Worm (Caenorhabditis elegans) whole organism, L3 larva: ENCODE results near the gene sel-7.

ENCODE experiments used
- ZK546.5 ChIP-seq: sonication (generic microtip); optimal IDR thresholded peaks from 2 replicates; lab custom pipeline; 2017; ENCODE audit warnings: missing biosample characterization, missing genetic modification characterization
- ama-1 ChIP-seq: fragments of 150-350 bp; optimal IDR thresholded peaks from 2 replicates; lab custom pipeline; 2018
- ceh-16 ChIP-seq: sonication (generic microtip); optimal IDR thresholded peaks from 2 replicates; lab custom pipeline; 2017; ENCODE audit warnings: missing biosample characterization, missing genetic modification characterization
- ceh-9 ChIP-seq: sonication (generic microtip); optimal IDR thresholded peaks from 2 replicates; lab custom pipeline; 2018; ENCODE audit warnings: missing biosample characterization, missing genetic modification characterization
- elt-1 ChIP-seq: fragments of 150-350 bp; optimal IDR thresholded peaks from 2 replicates; lab custom pipeline; 2014; ENCODE audit warnings: missing biosample characterization, missing genetic modification characterization
- mml-1 ChIP-seq: fragments of 150-350 bp; sonication (generic microtip); optimal IDR thresholded peaks from 3 replicates; lab custom pipeline; 2014; ENCODE audit warnings: missing biosample characterization, missing genetic modification characterization
- nhr-28 ChIP-seq: fragments of 150-350 bp; optimal IDR thresholded peaks from 2 replicates; lab custom pipeline; 2014; ENCODE audit warnings: missing biosample characterization, missing genetic modification characterization
- sea-2 ChIP-seq: fragments of 150-350 bp; sonication (generic microtip); optimal IDR thresholded peaks from 4 replicates; lab custom pipeline; 2014; ENCODE audit warnings: missing biosample characterization, missing genetic modification reagents, missing genetic modification characterization
- snpc-4 ChIP-seq: fragments of 150-350 bp; optimal IDR thresholded peaks from 2 replicates; lab custom pipeline; 2014; ENCODE audit warnings: missing biosample characterization, missing genetic modification characterization
- tbx-2 ChIP-seq: sonication (generic microtip); optimal IDR thresholded peaks from 2 replicates; lab custom pipeline; 2016; ENCODE audit warnings: mild to moderate bottlenecking, missing genetic modification characterization, missing compliant biosample characterization
- ztf-11 ChIP-seq: fragments of 150-350 bp; optimal IDR thresholded peaks from 2 replicates; lab custom pipeline; 2014; ENCODE audit warnings: missing biosample characterization, missing genetic modification characterization

DNA sequence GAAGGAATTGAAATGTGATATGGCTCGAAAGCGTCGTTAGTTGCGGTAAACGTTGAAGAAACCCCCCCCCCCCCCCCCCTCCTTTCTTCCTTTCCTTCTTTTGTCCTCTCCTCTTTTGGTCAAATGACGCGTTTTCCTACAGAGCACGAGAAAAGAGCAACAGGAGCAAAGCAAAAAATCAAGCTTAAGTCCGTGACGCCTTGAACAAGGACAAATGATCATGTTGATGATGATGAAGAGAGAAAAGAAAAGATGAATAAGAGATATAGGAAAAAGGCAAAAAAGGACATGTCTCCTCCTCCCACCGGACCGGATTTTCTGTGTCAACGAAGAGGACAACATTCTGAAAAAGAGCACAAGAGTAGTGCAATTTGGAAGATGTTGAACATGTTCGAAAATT is 19.3 kb upstream of the sel-7 start:
- TF ChIP-seq snpc-4 (tag; lab: Kevin White, UChicago) (no peak), ceh-16 (no peak), elt-1 (tag; lab: Kevin White, UChicago) (no peak), ceh-9 (tag; lab: Kevin White, UChicago) (no peak), ama-1 (no peak), ztf-11 (no peak), ZK546.5 (tag; lab: Kevin White, UChicago) (no peak), tbx-2 (tag; lab: Kevin White, UChicago) (no peak), mml-1 (no peak), nhr-28 (tag; lab: Kevin White, UChicago) (no peak), sea-2 (GFP tag; lab: Kevin White, UChicago) (no peak)
